Worm (Caenorhabditis elegans): Measurements from ENCODE around the gene swt-7.

ce11 chrV:5036364-5036763, 5.7 kb upstream of the swt-7 start, which contains the start of gene K11D12.7:
- no peak for TF ChIP-seq ceh-24 (tag; optimal IDR thresholded peaks at IDR 0.05)
- no peak for TF ChIP-seq ama-1 (optimal IDR thresholded peaks at IDR 0.05)
- TF ChIP-seq che-1 (tag; optimal IDR thresholded peaks at IDR 0.05), result no peak
- no peak for TF ChIP-seq elt-2 (tag; optimal IDR thresholded peaks at IDR 0.05)
- TF ChIP-seq pqm-1 (tag; optimal IDR thresholded peaks at IDR 0.05), result no peak
- no peak for TF ChIP-seq F13H6.1 (tag; optimal IDR thresholded peaks at IDR 0.05)
- no peak for TF ChIP-seq unc-86 (tag; optimal IDR thresholded peaks at IDR 0.05)
- no peak for TF ChIP-seq sdc-2 (tag; optimal IDR thresholded peaks at IDR 0.05)
- no peak for TF ChIP-seq lin-11 (tag; optimal IDR thresholded peaks at IDR 0.05)
- no peak for TF ChIP-seq hlh-30 (tag; optimal IDR thresholded peaks at IDR 0.05; ENCODE audit: insufficient read depth)
- no peak for TF ChIP-seq ceh-45 (GFP tag; IDR thresholded peaks at IDR 0.05)
- TF ChIP-seq nhr-232 (tag; optimal IDR thresholded peaks at IDR 0.05), result no peak
- no peak for TF ChIP-seq ceh-14 (tag; optimal IDR thresholded peaks at IDR 0.05)
